Fruit fly (Drosophila melanogaster): ENCODE data around the gene CG12091.

DNA sequence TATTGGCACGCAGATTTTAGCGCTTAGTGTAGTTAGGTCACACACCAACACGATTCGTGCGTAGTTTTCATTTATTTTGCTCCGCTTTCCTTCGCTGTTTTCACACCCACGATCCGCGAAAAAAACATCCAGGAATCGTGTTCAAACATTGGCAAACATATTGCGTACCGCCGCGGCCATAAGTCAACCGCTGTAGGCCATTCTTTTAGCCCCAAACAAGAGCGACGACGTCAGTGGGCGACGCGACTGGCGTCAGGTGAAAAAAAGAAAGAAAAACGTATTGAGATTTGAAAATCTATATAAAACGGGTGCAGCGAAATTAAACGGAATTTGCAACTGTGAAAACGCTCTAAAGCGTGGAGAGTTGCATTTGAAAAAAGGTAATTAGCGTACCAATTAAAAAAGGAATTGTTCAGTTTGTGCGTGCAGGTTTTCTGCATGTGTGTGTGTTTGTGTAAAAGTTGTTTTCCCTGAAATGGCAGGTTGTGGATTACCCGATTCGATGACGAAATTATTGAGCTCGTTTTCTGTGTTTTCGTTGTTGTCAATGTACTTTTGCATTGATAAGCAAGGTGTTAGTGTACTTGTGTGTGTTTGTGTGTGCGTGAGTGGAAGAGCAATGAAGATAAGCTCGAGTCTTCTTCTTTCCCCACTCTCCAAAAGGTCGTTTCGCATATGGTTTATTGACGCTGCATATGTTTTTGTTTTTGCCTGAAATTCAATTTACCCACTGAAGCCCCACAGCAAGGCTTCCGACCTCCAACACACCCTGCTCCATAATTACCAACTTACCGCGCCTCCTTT, 32.7 kb upstream of the CG12091 start, which contains the start of gene Tmep:
- TF ChIP-seq h (GFP tag; optimal IDR thresholded peaks at IDR 0.05), result no peak
- TF ChIP-seq rgr (GFP tag; optimal IDR thresholded peaks at IDR 0.05), result no peak
- no peak for TF ChIP-seq Hr78 (GFP tag; optimal IDR thresholded peaks at IDR 0.05)
- TF ChIP-seq Abd-B (GFP tag; optimal IDR thresholded peaks at IDR 0.05), result no peak
- no peak for TF ChIP-seq brk (GFP tag; optimal IDR thresholded peaks at IDR 0.05)
- no peak for TF ChIP-seq usp (GFP tag; optimal IDR thresholded peaks at IDR 0.05)
- TF ChIP-seq CG32264 (GFP tag; optimal IDR thresholded peaks at IDR 0.05), result no peak
- TF ChIP-seq pan (optimal IDR thresholded peaks at IDR 0.05), result no peak
- TF ChIP-seq jim (GFP tag; optimal IDR thresholded peaks at IDR 0.05), result no peak
- TF ChIP-seq lola (GFP tag; optimal IDR thresholded peaks at IDR 0.05), result no peak
- TF ChIP-seq Mio (GFP tag; optimal IDR thresholded peaks at IDR 0.05), result no peak
- no peak for TF ChIP-seq dsf (GFP tag; optimal IDR thresholded peaks at IDR 0.05; ENCODE audit: borderline replicate concordance)
- no peak for TF ChIP-seq sv (GFP tag; optimal IDR thresholded peaks at IDR 0.05)
